Fruit fly (Drosophila melanogaster) whole organism: ENCODE results near the gene PGRP-SD.

Experiments used
- CG8478 ChIP-seq: fragments of >200 bp; optimal IDR thresholded peaks from 2 replicates; lab custom pipeline; 2018; ENCODE audit warnings: inconsistent platforms
- Dll ChIP-seq: fragments of >200 bp; optimal IDR thresholded peaks from 2 replicates; lab custom pipeline; 2017
- EcR ChIP-seq, 2 experiments: fragments of >200 bp; optimal IDR thresholded peaks; 2 replicates each; lab custom pipeline; 2017; ENCODE audit warnings: missing biosample characterization in 2 of 2, missing genetic modification characterization in 2 of 2, missing genetic modification reagents in 2 of 2
- psq ChIP-seq: fragments of >200 bp; optimal IDR thresholded peaks from 2 replicates; lab custom pipeline; 2017
- usp ChIP-seq: fragments of >200 bp; optimal IDR thresholded peaks from 2 replicates; lab custom pipeline; 2017; ENCODE audit warnings: missing biosample characterization, missing genetic modification characterization, mixed read lengths

DNA sequence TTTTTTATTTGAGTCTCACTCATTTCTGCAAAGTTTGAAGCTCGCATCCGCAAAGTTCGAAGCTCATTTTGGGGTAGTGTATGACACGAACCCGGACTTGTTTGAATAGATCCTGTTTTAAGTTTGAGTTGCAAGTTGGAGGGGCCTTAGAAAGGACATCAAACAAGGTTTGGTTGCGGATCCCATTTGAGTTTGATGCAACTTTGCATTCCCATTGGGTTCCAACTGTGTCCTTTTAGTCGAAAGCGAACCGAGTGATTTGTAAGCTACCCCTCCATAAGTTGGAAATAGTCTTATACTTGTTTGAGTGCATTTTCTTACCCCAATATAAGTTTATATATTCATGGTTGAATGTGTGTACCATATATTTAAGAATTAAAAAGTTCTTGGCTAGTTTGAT, 7.4 kb upstream of the PGRP-SD start:
- TF ChIP-seq Dll (lab: Kevin White, UChicago) = no peak
- TF ChIP-seq psq (lab: Kevin White, UChicago) = no peak
- TF ChIP-seq EcR (GFP tag; optimal IDR thresholded peaks at IDR 0.05; lab: Kevin White, UChicago) = no peak
- TF ChIP-seq usp (GFP tag; lab: Kevin White, UChicago) = no peak
- TF ChIP-seq CG8478 (lab: Kevin White, UChicago) = no peak
